Worm (Caenorhabditis elegans) whole organism, early embryonic: Measurements from ENCODE around the gene C06C3.3.

Source experiments
- B0310.2 ChIP-seq: sonication (generic microtip); optimal IDR thresholded peaks from 2 replicates; lab custom pipeline; 2016; ENCODE audit warnings: mild to moderate bottlenecking, missing genetic modification characterization, missing compliant biosample characterization
- F13C5.2 ChIP-seq: sonication (generic microtip); optimal IDR thresholded peaks from 2 replicates; lab custom pipeline; 2017; ENCODE audit warnings: mild to moderate bottlenecking, missing genetic modification characterization, inconsistent platforms, missing compliant biosample characterization
- ama-1 ChIP-seq: fragments of 150-350 bp; optimal IDR thresholded peaks from 2 replicates; lab custom pipeline; 2014
- ceh-13 ChIP-seq: fragments of 200-800 bp; sonication (Bioruptor generic); optimal IDR thresholded peaks from 2 replicates; lab custom pipeline; 2018; ENCODE audit warnings: mild to moderate bottlenecking, missing genetic modification characterization, missing compliant biosample characterization
- ceh-36 ChIP-seq: sonication (generic microtip); optimal IDR thresholded peaks from 2 replicates; lab custom pipeline; 2016; ENCODE audit warnings: missing genetic modification characterization, inconsistent platforms, missing compliant biosample characterization
- ets-7 ChIP-seq: sonication (generic microtip); optimal IDR thresholded peaks from 2 replicates; lab custom pipeline; 2016; ENCODE audit warnings: missing genotype, missing genetic modification characterization, missing compliant biosample characterization
- flt-1 ChIP-seq: fragments of 200-800 bp; sonication (Bioruptor generic); IDR thresholded peaks from 2 replicates; pipeline ENCODE4 v1.3.6; 2022; ENCODE audit warnings: missing genetic modification characterization, missing compliant biosample characterization
- hmg-4 ChIP-seq: fragments of 200-800 bp; sonication (Bioruptor generic); optimal IDR thresholded peaks from 2 replicates; lab custom pipeline; 2018; ENCODE audit warnings: mild to moderate bottlenecking, missing genetic modification characterization, missing compliant biosample characterization
- hnd-1 ChIP-seq: sonication (generic microtip); optimal IDR thresholded peaks from 2 replicates; lab custom pipeline; 2016; ENCODE audit warnings: missing genetic modification characterization, missing compliant biosample characterization
- scrt-1 ChIP-seq: fragments of 200-800 bp; sonication (Bioruptor generic); IDR thresholded peaks from 2 replicates; pipeline ENCODE4 v1.3.6; 2022; ENCODE audit warnings: missing genetic modification characterization, missing compliant biosample characterization
- sea-1 ChIP-seq: fragments of 200-800 bp; sonication (Bioruptor generic); conservative IDR thresholded peaks from 2 replicates; pipeline ENCODE4 v1.3.6; 2022; ENCODE audit warnings: missing genetic modification characterization, missing compliant biosample characterization
- tra-4 ChIP-seq: sonication (generic microtip); optimal IDR thresholded peaks from 2 replicates; lab custom pipeline; 2017; ENCODE audit warnings: missing genetic modification characterization, missing compliant biosample characterization

DNA sequence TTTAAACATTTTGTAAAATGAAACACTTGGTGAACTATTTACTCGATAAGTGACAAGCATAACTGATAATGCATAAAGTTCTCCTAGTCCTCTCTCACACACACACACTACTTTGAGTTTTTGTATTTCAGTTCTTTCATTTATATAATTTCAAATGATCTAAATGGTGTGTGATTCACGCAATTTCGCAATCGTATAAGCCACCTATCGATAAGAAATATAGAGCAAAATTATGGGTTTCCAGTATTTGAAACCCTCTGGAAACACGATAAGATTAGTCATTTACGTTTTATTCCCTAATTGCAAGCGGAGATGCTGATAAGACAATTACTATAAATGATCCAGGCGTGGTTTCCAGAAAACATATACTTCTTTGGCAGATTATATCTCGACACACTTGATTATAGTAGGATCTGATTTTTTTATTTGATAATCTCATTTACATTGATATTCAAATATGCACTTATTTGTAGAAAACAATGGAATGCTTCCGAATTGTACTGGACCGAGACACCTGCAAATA is 39.9 kb upstream of the C06C3.3 start, which contains the start of gene arrd-3:
- TF ChIP-seq B0310.2 (tag; lab: Kevin White, UChicago), result no peak
- no peak for TF ChIP-seq ama-1
- TF ChIP-seq flt-1 (GFP tag; lab: Robert Waterston, UW), result no peak
- no peak for TF ChIP-seq ceh-13
- no peak for TF ChIP-seq tra-4 (tag; lab: Kevin White, UChicago)
- no peak for TF ChIP-seq scrt-1
- no peak for TF ChIP-seq hnd-1 (tag; lab: Kevin White, UChicago)
- no peak for TF ChIP-seq sea-1 (GFP tag; lab: Robert Waterston, UW)
- no peak for TF ChIP-seq F13C5.2
- TF ChIP-seq ceh-36 (tag; lab: Kevin White, UChicago), result no peak
- no peak for TF ChIP-seq ets-7
- TF ChIP-seq hmg-4 (GFP tag; lab: Kevin White, UChicago), result no peak
